Worm (Caenorhabditis elegans) whole organism, mixed stage, embryonic: Measurements from ENCODE around the gene kxd-1.

Experiments used
- M03D4.4 ChIP-seq: sonication (generic microtip); optimal IDR thresholded peaks from 2 replicates; lab custom pipeline; 2017; ENCODE audit warnings: mild to moderate bottlenecking, missing genetic modification characterization, missing compliant biosample characterization
- bed-3 ChIP-seq: fragments of 200-800 bp; sonication (Bioruptor generic); optimal IDR thresholded peaks from 3 replicates; lab custom pipeline; 2018; ENCODE audit warnings: mild to moderate bottlenecking, missing genetic modification characterization, moderate library complexity, missing compliant biosample characterization
- blmp-1 ChIP-seq: fragments of 150-350 bp; optimal IDR thresholded peaks from 2 replicates; lab custom pipeline; 2014; ENCODE audit warnings: missing biosample characterization, missing genetic modification characterization
- ceh-39 ChIP-seq: fragments of 150-350 bp; optimal IDR thresholded peaks from 2 replicates; lab custom pipeline; 2014; ENCODE audit warnings: missing biosample characterization, missing genetic modification characterization
- ceh-43 ChIP-seq: fragments of 200-800 bp; sonication (Bioruptor generic); optimal IDR thresholded peaks from 2 replicates; lab custom pipeline; 2018; ENCODE audit warnings: mild to moderate bottlenecking, missing genetic modification characterization, moderate library complexity, missing compliant biosample characterization
- ceh-83 ChIP-seq: fragments of 200-800 bp; sonication (Bioruptor generic); optimal IDR thresholded peaks from 2 replicates; lab custom pipeline; 2018; ENCODE audit warnings: mild to moderate bottlenecking, missing genetic modification characterization, missing compliant biosample characterization
- ces-1 ChIP-seq: fragments of 150-350 bp; optimal IDR thresholded peaks from 2 replicates; lab custom pipeline; 2014; ENCODE audit warnings: missing biosample characterization, missing genetic modification reagents, missing genetic modification characterization
- cnd-1 ChIP-seq: fragments of 200-800 bp; sonication (Bioruptor generic); optimal IDR thresholded peaks from 2 replicates; lab custom pipeline; 2018; ENCODE audit warnings: mild to moderate bottlenecking, missing genetic modification characterization, missing compliant biosample characterization
- drap-1 ChIP-seq: fragments of 200-800 bp; sonication (Bioruptor generic); optimal IDR thresholded peaks from 3 replicates; lab custom pipeline; 2018; ENCODE audit warnings: mild to moderate bottlenecking, missing genetic modification characterization, missing compliant biosample characterization
- elt-1 ChIP-seq: sonication (generic microtip); optimal IDR thresholded peaks from 2 replicates; lab custom pipeline; 2017; ENCODE audit warnings: missing genetic modification characterization, mild to moderate bottlenecking, missing compliant biosample characterization, antibody characterized with exemption, moderate library complexity, borderline replicate concordance; ENCODE audit not compliant: insufficient read depth
- elt-3 ChIP-seq: fragments of 150-350 bp; optimal IDR thresholded peaks from 2 replicates; lab custom pipeline; 2014; ENCODE audit warnings: missing biosample characterization, missing genetic modification characterization
- flh-1 ChIP-seq: fragments of 200-800 bp; sonication (Bioruptor generic); optimal IDR thresholded peaks from 2 replicates; lab custom pipeline; 2018; ENCODE audit warnings: mild to moderate bottlenecking, missing genetic modification characterization, moderate library complexity, missing compliant biosample characterization
- ham-2 ChIP-seq: fragments of 200-800 bp; sonication (Bioruptor generic); optimal IDR thresholded peaks from 2 replicates; lab custom pipeline; 2018; ENCODE audit warnings: mild to moderate bottlenecking, missing genetic modification characterization, missing compliant biosample characterization
- hlh-1 ChIP-seq: fragments of 150-350 bp; optimal IDR thresholded peaks from 2 replicates; lab custom pipeline; 2014; ENCODE audit warnings: missing biosample characterization, missing genetic modification reagents, missing genetic modification characterization
- lin-13 ChIP-seq: fragments of 150-350 bp; optimal IDR thresholded peaks from 2 replicates; lab custom pipeline; 2014; ENCODE audit warnings: missing biosample characterization, missing genetic modification characterization
- lin-32 ChIP-seq: fragments of 200-800 bp; sonication (Bioruptor generic); optimal IDR thresholded peaks from 2 replicates; lab custom pipeline; 2018; ENCODE audit warnings: mild to moderate bottlenecking, missing genetic modification characterization, missing compliant biosample characterization
- lsy-2 ChIP-seq: fragments of 150-350 bp; optimal IDR thresholded peaks from 2 replicates; lab custom pipeline; 2014; ENCODE audit warnings: missing biosample characterization, missing genetic modification characterization
- mab-5 ChIP-seq: fragments of 150-350 bp; optimal IDR thresholded peaks from 2 replicates; lab custom pipeline; 2014; ENCODE audit warnings: missing biosample characterization, missing genetic modification characterization
- mep-1 ChIP-seq: fragments of 150-350 bp; optimal IDR thresholded peaks from 2 replicates; lab custom pipeline; 2017; ENCODE audit warnings: missing biosample characterization, missing genetic modification reagents, missing genetic modification characterization, inconsistent platforms
- mls-2 ChIP-seq: sonication (generic microtip); optimal IDR thresholded peaks from 2 replicates; lab custom pipeline; 2016; ENCODE audit warnings: mild to moderate bottlenecking, missing genetic modification characterization, moderate library complexity, missing compliant biosample characterization
- nhr-12 ChIP-seq: fragments of 150-350 bp; optimal IDR thresholded peaks from 2 replicates; lab custom pipeline; 2014; ENCODE audit warnings: missing biosample characterization, missing genetic modification characterization
- nhr-2 ChIP-seq: fragments of 150-350 bp; optimal IDR thresholded peaks from 2 replicates; lab custom pipeline; 2014; ENCODE audit warnings: missing biosample characterization, missing genetic modification characterization
- nhr-237 ChIP-seq: fragments of 150-350 bp; optimal IDR thresholded peaks from 2 replicates; lab custom pipeline; 2014; ENCODE audit warnings: missing biosample characterization, missing genetic modification characterization
- nhr-76 ChIP-seq: sonication (generic microtip); optimal IDR thresholded peaks from 2 replicates; lab custom pipeline; 2017; ENCODE audit warnings: missing biosample characterization, missing genetic modification characterization
- pha-4 ChIP-seq: fragments of 150-350 bp; optimal IDR thresholded peaks from 2 replicates; lab custom pipeline; 2018; ENCODE audit warnings: missing biosample characterization, missing genetic modification reagents, missing genetic modification characterization
- sem-2 ChIP-seq: fragments of 200-800 bp; sonication (Bioruptor generic); optimal IDR thresholded peaks from 2 replicates; lab custom pipeline; 2018; ENCODE audit warnings: mild to moderate bottlenecking, missing genetic modification characterization, missing compliant biosample characterization
- snpc-4 ChIP-seq: fragments of 150-350 bp; optimal IDR thresholded peaks from 2 replicates; lab custom pipeline; 2014; ENCODE audit warnings: missing biosample characterization, missing genetic modification characterization
- sptf-1 ChIP-seq: sonication (generic microtip); optimal IDR thresholded peaks from 2 replicates; lab custom pipeline; 2017; ENCODE audit warnings: mild to moderate bottlenecking, missing genetic modification characterization, moderate library complexity, missing compliant biosample characterization
- tbx-8 ChIP-seq: fragments of 200-800 bp; sonication (Bioruptor generic); optimal IDR thresholded peaks from 2 replicates; lab custom pipeline; 2018; ENCODE audit warnings: mild to moderate bottlenecking, missing genetic modification characterization, moderate library complexity, missing compliant biosample characterization
- unc-120 ChIP-seq: sonication (generic microtip); optimal IDR thresholded peaks from 2 replicates; lab custom pipeline; 2017; ENCODE audit warnings: missing genetic modification characterization, missing compliant biosample characterization; ENCODE audit not compliant: poor library complexity, severe bottlenecking
- unc-39 ChIP-seq: fragments of 150-350 bp; optimal IDR thresholded peaks from 2 replicates; lab custom pipeline; 2014; ENCODE audit warnings: missing biosample characterization, missing genetic modification characterization
- unc-62 ChIP-seq: fragments of 150-350 bp; optimal IDR thresholded peaks from 2 replicates; lab custom pipeline; 2014; ENCODE audit warnings: missing biosample characterization, missing genetic modification reagents, missing genetic modification characterization
- zip-8 ChIP-seq: fragments of 150-350 bp; optimal IDR thresholded peaks from 2 replicates; lab custom pipeline; 2014; ENCODE audit warnings: missing biosample characterization, missing genetic modification characterization
- ztf-11 ChIP-seq: fragments of 150-350 bp; optimal IDR thresholded peaks from 2 replicates; lab custom pipeline; 2014; ENCODE audit warnings: missing biosample characterization, missing genetic modification characterization

Gene kxd-1

DNA sequence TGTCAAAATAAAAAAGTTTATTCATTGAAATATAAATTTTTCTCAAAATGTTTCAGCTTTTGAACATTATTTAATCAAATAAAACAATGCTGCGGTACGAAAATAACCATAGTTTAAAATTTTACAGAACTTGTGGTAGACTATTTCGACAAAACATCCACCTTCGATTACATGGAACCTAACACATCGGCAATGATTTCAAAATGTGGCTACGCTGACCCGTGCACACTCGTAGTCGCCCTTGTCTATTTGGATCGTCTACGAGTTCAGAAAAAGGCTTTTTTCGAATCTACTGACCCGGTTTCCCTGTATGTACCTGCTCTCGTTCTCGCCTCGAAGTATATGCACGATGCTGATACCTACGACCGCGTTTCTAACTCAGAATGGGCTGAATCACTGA is 24.2 kb upstream of the kxd-1 start:
- TF ChIP-seq ceh-83 (GFP tag; lab: Kevin White, UChicago) (no peak), tbx-8 (GFP tag; lab: Kevin White, UChicago) (no peak), lsy-2 (tag; lab: Kevin White, UChicago) (no peak), unc-39 (tag; lab: Kevin White, UChicago) (no peak), ztf-11 (tag; lab: Kevin White, UChicago) (no peak), nhr-12 (tag; lab: Kevin White, UChicago) (no peak), elt-3 (no peak)

- no peak for TF ChIP-seq ztf-11 (tag; lab: Kevin White, UChicago)
- no peak for TF ChIP-seq sptf-1
- TF ChIP-seq unc-62 (GFP tag; lab: Kevin White, UChicago), result no peak
- TF ChIP-seq zip-8 (tag; lab: Kevin White, UChicago), result no peak
- TF ChIP-seq M03D4.4, result no peak
- no peak for TF ChIP-seq ces-1
- no peak for TF ChIP-seq mab-5 (tag; lab: Kevin White, UChicago)
- TF ChIP-seq lin-13 (tag; lab: Kevin White, UChicago), result no peak
- TF ChIP-seq pha-4 (tag; lab: Kevin White, UChicago), result no peak
- no peak for TF ChIP-seq mls-2 (tag; lab: Kevin White, UChicago)
- no peak for TF ChIP-seq ceh-43 (GFP tag; lab: Kevin White, UChicago)
- TF ChIP-seq blmp-1 (tag; lab: Kevin White, UChicago), result no peak
- TF ChIP-seq tbx-8 (GFP tag; lab: Kevin White, UChicago), result no peak
- no peak for TF ChIP-seq elt-1
- no peak for TF ChIP-seq flh-1 (GFP tag; lab: Kevin White, UChicago)
- TF ChIP-seq, all 35 proteins: peak for 0
These were observed 22.9 kb upstream of the kxd-1 start for ce11 chrV:7198403-7198802.

DNA sequence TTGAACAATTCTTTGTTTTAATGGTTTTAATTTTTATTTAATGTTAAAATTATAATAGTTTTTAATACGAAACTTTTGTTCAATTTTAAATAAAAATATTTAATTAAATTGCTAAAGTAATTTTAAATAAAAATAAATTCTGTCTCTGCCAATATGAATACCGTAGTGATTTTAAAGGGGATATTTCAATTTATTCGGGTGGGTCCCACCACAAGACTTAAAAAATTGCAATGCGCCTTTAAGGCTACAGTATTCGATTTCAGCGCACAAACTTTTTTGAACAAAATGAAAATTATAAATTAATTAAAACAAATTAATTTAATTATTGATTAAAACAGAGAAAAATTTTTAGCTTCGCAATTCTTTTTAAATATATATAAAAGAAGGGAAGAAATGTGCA is 22.2 kb upstream of the kxd-1 start:
- no peak for TF ChIP-seq lsy-2 (tag; lab: Kevin White, UChicago)
- TF ChIP-seq ham-2, result no peak
- TF ChIP-seq lin-13 (tag; lab: Kevin White, UChicago), result no peak
- no peak for TF ChIP-seq unc-120 (tag; lab: Kevin White, UChicago)
- TF ChIP-seq bed-3 (GFP tag; lab: Kevin White, UChicago), result no peak
- TF ChIP-seq pha-4 (tag; lab: Kevin White, UChicago), result no peak
- TF ChIP-seq mab-5 (tag; lab: Kevin White, UChicago), result no peak
- no peak for TF ChIP-seq ceh-39 (tag; lab: Kevin White, UChicago)
- TF ChIP-seq ceh-83 (GFP tag; lab: Kevin White, UChicago), result no peak
- TF ChIP-seq nhr-2 (tag; lab: Kevin White, UChicago), result no peak
- no peak for TF ChIP-seq sem-2
- TF ChIP-seq mep-1 (tag; lab: Kevin White, UChicago), result no peak
- TF ChIP-seq, all 35 proteins: peak for 0

ce11 chrV:7199932-7200331 is 21.3 kb upstream of the kxd-1 start, which contains the start of gene F09G2.1:
TSS of gene F09G2.1 (plus strand) at chrV:7200232.
- TF ChIP-seq nhr-76 (tag; lab: Kevin White, UChicago) (no peak), ztf-11 (tag; lab: Kevin White, UChicago) (no peak), mab-5 (tag; lab: Kevin White, UChicago) (no peak), ham-2 (no peak), unc-62 (GFP tag; lab: Kevin White, UChicago) (no peak), sem-2 (no peak), bed-3 (GFP tag; lab: Kevin White, UChicago) (no peak), lin-13 (tag; lab: Kevin White, UChicago) (no peak), blmp-1 (tag; lab: Kevin White, UChicago) (no peak), hlh-1 (tag; lab: Kevin White, UChicago) (no peak), lin-32 (GFP tag; lab: Kevin White, UChicago) (no peak), drap-1 (no peak), nhr-2 (tag; lab: Kevin White, UChicago) (no peak), sptf-1 (no peak), nhr-237 (tag; lab: Kevin White, UChicago) (no peak), ceh-39 (tag; lab: Kevin White, UChicago) (no peak), ceh-83 (GFP tag; lab: Kevin White, UChicago) (no peak), elt-3 (no peak), M03D4.4 (no peak)

ce11 chrV:7201353-7201752 is 19.9 kb upstream of the kxd-1 start:
- TF ChIP-seq mls-2 (tag; lab: Kevin White, UChicago), result no peak
- no peak for TF ChIP-seq cnd-1
- no peak for TF ChIP-seq snpc-4 (tag; lab: Kevin White, UChicago)
- TF ChIP-seq zip-8 (tag; lab: Kevin White, UChicago), result no peak
- no peak for TF ChIP-seq blmp-1 (tag; lab: Kevin White, UChicago)
- no peak for TF ChIP-seq lin-13 (tag; lab: Kevin White, UChicago)
- no peak for TF ChIP-seq pha-4 (tag; lab: Kevin White, UChicago)
- no peak for TF ChIP-seq elt-1
- TF ChIP-seq flh-1 (GFP tag; lab: Kevin White, UChicago), result no peak
- TF ChIP-seq bed-3 (GFP tag; lab: Kevin White, UChicago), result no peak
- no peak for TF ChIP-seq ces-1
- TF ChIP-seq mep-1 (tag; lab: Kevin White, UChicago), result no peak
- TF ChIP-seq elt-3, result no peak
- no peak for TF ChIP-seq hlh-1 (tag; lab: Kevin White, UChicago)
